Worm (Caenorhabditis elegans) whole organism, L1 larva: Measurements from ENCODE around the gene agr-1.

Experiments
- C04F5.9 ChIP-seq: sonication (generic microtip); optimal IDR thresholded peaks from 2 replicates; lab custom pipeline; 2016; ENCODE audit warnings: missing genetic modification characterization, missing compliant biosample characterization
- C16A3.4 ChIP-seq: fragments of 150-350 bp; optimal IDR thresholded peaks from 2 replicates; lab custom pipeline; 2014; ENCODE audit warnings: missing biosample characterization, missing genetic modification characterization
- C34B4.2 ChIP-seq: sonication (generic microtip); optimal IDR thresholded peaks from 2 replicates; lab custom pipeline; 2017; ENCODE audit warnings: mild to moderate bottlenecking, missing genetic modification characterization, missing compliant biosample characterization
- F16B12.6 ChIP-seq: fragments of 150-350 bp; optimal IDR thresholded peaks from 2 replicates; lab custom pipeline; 2014; ENCODE audit warnings: missing biosample characterization, missing genetic modification characterization
- Y116A8C.19 ChIP-seq: sonication (generic microtip); optimal IDR thresholded peaks from 2 replicates; lab custom pipeline; 2016; ENCODE audit warnings: missing compliant biosample characterization, missing genetic modification characterization, borderline replicate concordance
- aha-1 ChIP-seq: fragments of 150-350 bp; optimal IDR thresholded peaks from 2 replicates; lab custom pipeline; 2014; ENCODE audit warnings: missing biosample characterization, missing genetic modification characterization
- ama-1 ChIP-seq: fragments of 150-350 bp; optimal IDR thresholded peaks from 2 replicates; lab custom pipeline; 2014
- ceh-63 ChIP-seq: fragments of 200-800 bp; sonication (Bioruptor generic); optimal IDR thresholded peaks from 2 replicates; lab custom pipeline; 2018; ENCODE audit warnings: mild to moderate bottlenecking, missing genetic modification characterization, missing compliant biosample characterization
- ceh-82 ChIP-seq, 3 experiments: fragments of 150-350 bp in 1 of 3; sonication (generic microtip) in 2 of 3; optimal IDR thresholded peaks; 2 replicates each; lab custom pipeline; 2014 to 2017; ENCODE audit warnings: missing biosample characterization in 3 of 3, missing genetic modification characterization in 3 of 3
- ces-1 ChIP-seq: fragments of 150-350 bp; optimal IDR thresholded peaks from 2 replicates; lab custom pipeline; 2014; ENCODE audit warnings: missing biosample characterization, missing genetic modification reagents, missing genetic modification characterization
- dpl-1 ChIP-seq, 3 experiments: fragments of 150-350 bp in 2 of 3; sonication (generic microtip) in 1 of 3; optimal IDR thresholded peaks; 2 replicates each; lab custom pipeline; 2014 to 2017; ENCODE audit warnings: missing biosample characterization in 3 of 3, missing genetic modification characterization in 3 of 3, missing genetic modification reagents in 3 of 3
- dsc-1 ChIP-seq: sonication (generic microtip); optimal IDR thresholded peaks from 2 replicates; lab custom pipeline; 2016; ENCODE audit warnings: mild to moderate bottlenecking, missing genetic modification characterization, missing compliant biosample characterization
- efl-1 ChIP-seq, 4 experiments: fragments of 150-350 bp; optimal IDR thresholded peaks in 3 of 4; peaks in 1 of 4; 1 replicate in 1 of 4; 2 replicates in 3 of 4; lab custom pipeline; 2014; ENCODE audit warnings: missing biosample characterization in 2 of 4, missing genetic modification characterization in 2 of 4, missing genetic modification reagents in 2 of 4
- efl-3 ChIP-seq: fragments of 200-800 bp; sonication (Bioruptor generic); optimal IDR thresholded peaks from 2 replicates; lab custom pipeline; 2018; ENCODE audit warnings: mild to moderate bottlenecking, missing genetic modification characterization, missing compliant biosample characterization
- egl-13 ChIP-seq: sonication (generic microtip); optimal IDR thresholded peaks from 2 replicates; lab custom pipeline; 2016; ENCODE audit warnings: missing genotype, missing genetic modification reagents, missing genetic modification characterization, missing compliant biosample characterization
- egl-27 ChIP-seq, 2 experiments: fragments of 150-350 bp in 1 of 2; sonication (generic microtip); optimal IDR thresholded peaks; 3 replicates each; lab custom pipeline; 2017 to 2018; ENCODE audit warnings: missing biosample characterization in 2 of 2, missing genetic modification characterization in 2 of 2, missing genetic modification reagents in 2 of 2
- elt-2 ChIP-seq: sonication (generic microtip); optimal IDR thresholded peaks from 2 replicates; lab custom pipeline; 2016; ENCODE audit warnings: missing genetic modification characterization, mild to moderate bottlenecking, inconsistent platforms, missing compliant biosample characterization, missing genetic modification reagents
- elt-3 ChIP-seq, 6 experiments: fragments of 150-350 bp in 1 of 6; sonication (generic microtip); optimal IDR thresholded peaks; 2 replicates each; lab custom pipeline; 2017 to 2018; ENCODE audit warnings: missing biosample characterization in 6 of 6, missing genetic modification characterization in 6 of 6, inconsistent platforms in 1 of 6
- fkh-4 ChIP-seq: sonication (generic microtip); optimal IDR thresholded peaks from 2 replicates; lab custom pipeline; 2016; ENCODE audit warnings: missing compliant biosample characterization, missing genetic modification characterization, borderline replicate concordance
- fkh-8 ChIP-seq: sonication (generic microtip); optimal IDR thresholded peaks from 2 replicates; lab custom pipeline; 2016; ENCODE audit warnings: mild to moderate bottlenecking, missing genetic modification characterization, missing compliant biosample characterization
- hlh-17 ChIP-seq: fragments of 200-800 bp; sonication (Bioruptor generic); optimal IDR thresholded peaks from 2 replicates; lab custom pipeline; 2018; ENCODE audit warnings: missing genetic modification characterization, mild to moderate bottlenecking, missing compliant biosample characterization, moderate library complexity, borderline replicate concordance
- hlh-4 ChIP-seq: sonication (generic microtip); optimal IDR thresholded peaks from 2 replicates; lab custom pipeline; 2016; ENCODE audit warnings: mild to moderate bottlenecking, missing genetic modification characterization, missing compliant biosample characterization
- irx-1 ChIP-seq: sonication (generic microtip); optimal IDR thresholded peaks from 2 replicates; lab custom pipeline; 2016; ENCODE audit warnings: missing genetic modification characterization, missing compliant biosample characterization
- jun-1 ChIP-seq: fragments of 150-350 bp; optimal IDR thresholded peaks from 2 replicates; lab custom pipeline; 2014; ENCODE audit warnings: missing biosample characterization, missing genetic modification reagents, missing genetic modification characterization
- lin-35 ChIP-seq, 2 experiments: fragments of 150-350 bp; optimal IDR thresholded peaks; 2 replicates each; lab custom pipeline; 2014; ENCODE audit warnings: missing biosample characterization in 2 of 2, missing genetic modification characterization in 2 of 2, missing genetic modification reagents in 2 of 2
- lin-39 ChIP-seq: fragments of 150-350 bp; optimal IDR thresholded peaks from 2 replicates; lab custom pipeline; 2014; ENCODE audit warnings: missing biosample characterization, missing genetic modification reagents, missing genetic modification characterization
- mab-9 ChIP-seq: fragments of 200-800 bp; sonication (Bioruptor generic); IDR thresholded peaks from 2 replicates; pipeline ENCODE4 v1.3.6; 2022; ENCODE audit warnings: missing genetic modification reagents, missing genetic modification characterization, missing compliant biosample characterization
- mep-1 ChIP-seq: fragments of 150-350 bp; optimal IDR thresholded peaks from 2 replicates; lab custom pipeline; 2014; ENCODE audit warnings: missing biosample characterization, missing genetic modification characterization
- nhr-19 ChIP-seq: fragments of 200-800 bp; sonication (Bioruptor generic); conservative IDR thresholded peaks from 2 replicates; pipeline ENCODE4 v1.3.6; 2022; ENCODE audit warnings: missing genetic modification characterization, missing compliant biosample characterization
- nhr-20 ChIP-seq: sonication (generic microtip); optimal IDR thresholded peaks from 2 replicates; lab custom pipeline; 2016; ENCODE audit warnings: mild to moderate bottlenecking, missing genetic modification characterization, missing compliant biosample characterization
- nhr-76 ChIP-seq: sonication (generic microtip); optimal IDR thresholded peaks from 2 replicates; lab custom pipeline; 2017; ENCODE audit warnings: missing biosample characterization, missing genetic modification characterization
- nhr-84 ChIP-seq: sonication (generic microtip); optimal IDR thresholded peaks from 2 replicates; lab custom pipeline; 2017; ENCODE audit warnings: missing biosample characterization, missing genetic modification characterization
- pax-3 ChIP-seq: fragments of 200-800 bp; sonication (Bioruptor generic); optimal IDR thresholded peaks from 2 replicates; lab custom pipeline; 2018; ENCODE audit warnings: mild to moderate bottlenecking, missing genetic modification characterization, moderate library complexity, missing compliant biosample characterization
- rnt-1 ChIP-seq: sonication (generic microtip); optimal IDR thresholded peaks from 2 replicates; lab custom pipeline; 2016; ENCODE audit warnings: mild to moderate bottlenecking, missing genetic modification characterization, moderate library complexity, missing compliant biosample characterization
- skn-1 ChIP-seq: fragments of 150-350 bp; optimal IDR thresholded peaks from 2 replicates; lab custom pipeline; 2014; ENCODE audit warnings: missing biosample characterization, missing genetic modification characterization
- snu-23 ChIP-seq: sonication (generic microtip); optimal IDR thresholded peaks from 2 replicates; lab custom pipeline; 2016; ENCODE audit warnings: missing genetic modification characterization, missing compliant biosample characterization
- sox-4 ChIP-seq: sonication (generic microtip); optimal IDR thresholded peaks from 2 replicates; lab custom pipeline; 2016; ENCODE audit warnings: missing genetic modification characterization, missing compliant biosample characterization
- sptf-1 ChIP-seq: fragments of 150-350 bp; optimal IDR thresholded peaks from 2 replicates; lab custom pipeline; 2014; ENCODE audit warnings: missing biosample characterization, missing genetic modification characterization
- sup-37 ChIP-seq: fragments of 200-800 bp; sonication (Bioruptor generic); optimal IDR thresholded peaks from 2 replicates; lab custom pipeline; 2018; ENCODE audit warnings: mild to moderate bottlenecking, missing genetic modification characterization, missing compliant biosample characterization
- tbx-2 ChIP-seq: sonication (generic microtip); optimal IDR thresholded peaks from 2 replicates; lab custom pipeline; 2016; ENCODE audit warnings: missing genetic modification characterization, missing compliant biosample characterization
- tlp-1 ChIP-seq: fragments of 150-350 bp; optimal IDR thresholded peaks from 2 replicates; lab custom pipeline; 2014; ENCODE audit warnings: missing biosample characterization, missing genetic modification characterization
- unc-30 ChIP-seq: sonication (generic microtip); optimal IDR thresholded peaks from 2 replicates; lab custom pipeline; 2017; ENCODE audit warnings: missing biosample characterization, missing genetic modification characterization
- unc-62 ChIP-seq: fragments of 150-350 bp; optimal IDR thresholded peaks from 2 replicates; lab custom pipeline; 2014; ENCODE audit warnings: missing biosample characterization, missing genetic modification reagents, missing genetic modification characterization
- unc-86 ChIP-seq: sonication (generic microtip); optimal IDR thresholded peaks from 2 replicates; lab custom pipeline; 2016; ENCODE audit warnings: missing genetic modification characterization, missing compliant biosample characterization
- unc-98 ChIP-seq: fragments of 200-800 bp; sonication (Bioruptor generic); IDR thresholded peaks from 2 replicates; pipeline ENCODE4 v1.3.6; 2022; ENCODE audit warnings: missing genetic modification characterization, missing compliant biosample characterization
- xbp-1 ChIP-seq: sonication (generic microtip); optimal IDR thresholded peaks from 2 replicates; lab custom pipeline; 2016; ENCODE audit warnings: missing genetic modification characterization, missing compliant biosample characterization
- zip-4 ChIP-seq: fragments of 200-800 bp; sonication (Bioruptor generic); optimal IDR thresholded peaks from 2 replicates; lab custom pipeline; 2018; ENCODE audit warnings: mild to moderate bottlenecking, missing genetic modification characterization, moderate library complexity, missing compliant biosample characterization
- ztf-4 ChIP-seq: fragments of 150-350 bp; optimal IDR thresholded peaks from 2 replicates; lab custom pipeline; 2014; ENCODE audit warnings: missing biosample characterization, missing genetic modification characterization

agr-1 gene

ce11 chrII:6822347-6822746, 47.4 kb upstream of the agr-1 start (continued):
- TF ChIP-seq lin-39 (tag; lab: Kevin White, UChicago), result no peak
- no peak for TF ChIP-seq unc-30
- no peak for TF ChIP-seq fkh-4 (tag; lab: Kevin White, UChicago)
- peak; percentile 87 for TF ChIP-seq rnt-1 (tag; lab: Kevin White, UChicago)
- no peak for TF ChIP-seq ama-1 (lab: Kevin White, UChicago)
- no peak for TF ChIP-seq egl-13 (tag; lab: Kevin White, UChicago)
- TF ChIP-seq mab-9 (GFP tag; lab: Robert Waterston, UW), result no peak
- no peak for TF ChIP-seq xbp-1 (tag; lab: Kevin White, UChicago)
- TF ChIP-seq tbx-2, result peak; percentile 36
- peak; percentile 30 for TF ChIP-seq efl-3
- no peak for TF ChIP-seq tlp-1
- peak; percentile 72 for TF ChIP-seq elt-2 (tag; lab: Kevin White, UChicago)
- TF ChIP-seq lin-35 (GFP tag; optimal IDR thresholded peaks at IDR 0.05; lab: Kevin White, UChicago), result peak in 1 of 2 experiments; percentile 40
- TF ChIP-seq mep-1 (tag; lab: Kevin White, UChicago), result peak; percentile 69
- TF ChIP-seq ceh-82 (tag; optimal IDR thresholded peaks at IDR 0.05; lab: Kevin White, UChicago), result peak in 1 of 3 experiments; percentile 17
- peak; percentile 62 to 64 for TF ChIP-seq egl-27 (tag; optimal IDR thresholded peaks at IDR 0.05; lab: Kevin White, UChicago)
- peak; percentile 20 for TF ChIP-seq sup-37
- peak; percentile 0 for TF ChIP-seq jun-1 (tag; lab: Kevin White, UChicago)
- peak; percentile 69 for TF ChIP-seq snu-23 (GFP tag; lab: Kevin White, UChicago)
- TF ChIP-seq C34B4.2 (tag; lab: Kevin White, UChicago), result no peak
- TF ChIP-seq unc-86 (tag; lab: Kevin White, UChicago), result no peak
- TF ChIP-seq elt-3 (tag; optimal IDR thresholded peaks at IDR 0.05; lab: Kevin White, UChicago), result peak; percentile 14 to 89 (median 58)
- peak; percentile 52 for TF ChIP-seq ztf-4 (tag; lab: Kevin White, UChicago)
- no peak for TF ChIP-seq sox-4 (tag; lab: Kevin White, UChicago)
- TF ChIP-seq dsc-1 (tag; lab: Kevin White, UChicago), result peak; percentile 3
- TF ChIP-seq nhr-76 (tag; lab: Kevin White, UChicago), result no peak
- no peak for TF ChIP-seq sptf-1
- no peak for TF ChIP-seq nhr-84 (tag; lab: Kevin White, UChicago)
- no peak for TF ChIP-seq irx-1
- no peak for TF ChIP-seq hlh-4 (tag; lab: Kevin White, UChicago)
- TF ChIP-seq ces-1 (GFP tag; lab: Kevin White, UChicago), result no peak

- TF ChIP-seq nhr-19 (GFP tag; lab: Robert Waterston, UW) (no peak), nhr-20 (tag; lab: Kevin White, UChicago) (peak; percentile 44), sox-4 (tag; lab: Kevin White, UChicago) (no peak), elt-2 (tag; lab: Kevin White, UChicago) (peak; percentile 80), elt-3 (tag; optimal IDR thresholded peaks at IDR 0.05; lab: Kevin White, UChicago) (peak in 3 of 6 experiments; percentile 4 to 50 (median 33)), tlp-1 (peak; percentile 72), unc-62 (GFP tag; lab: Kevin White, UChicago) (no peak)
Measured at ce11 chrII:6821832-6822231, 46.9 kb upstream of the agr-1 start.

ce11 chrII:6821118-6821517, 46.1 kb upstream of the agr-1 start:
- no peak for TF ChIP-seq unc-98 (GFP tag; lab: Robert Waterston, UW)
- TF ChIP-seq Y116A8C.19 (tag; lab: Kevin White, UChicago), result no peak
- TF ChIP-seq nhr-20 (tag; lab: Kevin White, UChicago), result peak; percentile 47
- no peak for TF ChIP-seq C04F5.9 (tag; lab: Kevin White, UChicago)
- TF ChIP-seq rnt-1 (tag; lab: Kevin White, UChicago), result peak; percentile 24
- peak; percentile 31 for TF ChIP-seq irx-1
- TF ChIP-seq ceh-63 (GFP tag; lab: Kevin White, UChicago), result no peak
- TF ChIP-seq efl-1 (optimal IDR thresholded peaks at IDR 0.05; lab: Kevin White, UChicago), result peak in 1 of 2 experiments; percentile 1
- TF ChIP-seq efl-1 (GFP tag; optimal IDR thresholded peaks at IDR 0.05 in 1 of 2; lab: Kevin White, UChicago), result no peak
- no peak for TF ChIP-seq aha-1
- no peak for TF ChIP-seq sptf-1
- TF ChIP-seq zip-4 (GFP tag; lab: Kevin White, UChicago), result no peak
- no peak for TF ChIP-seq fkh-8 (tag; lab: Kevin White, UChicago)
- TF ChIP-seq dpl-1 (GFP tag; optimal IDR thresholded peaks at IDR 0.05; lab: Kevin White, UChicago), result no peak
- TF ChIP-seq elt-2 (tag; lab: Kevin White, UChicago), result no peak
- TF ChIP-seq ama-1 (lab: Kevin White, UChicago), result no peak
- no peak for TF ChIP-seq C16A3.4
- TF ChIP-seq hlh-17 (GFP tag; lab: Kevin White, UChicago), result no peak
- no peak for TF ChIP-seq F16B12.6 (tag; lab: Kevin White, UChicago)
- no peak for TF ChIP-seq pax-3 (tag; lab: Kevin White, UChicago)
- TF ChIP-seq skn-1 (tag; lab: Kevin White, UChicago), result no peak
- TF ChIP-seq lin-35 (GFP tag; optimal IDR thresholded peaks at IDR 0.05; lab: Kevin White, UChicago), result no peak
- TF ChIP-seq elt-3 (tag; optimal IDR thresholded peaks at IDR 0.05; lab: Kevin White, UChicago), result peak in 2 of 6 experiments; percentile 6 to 28
